Worm (Caenorhabditis elegans) whole organism, L1 larva: ENCODE data around the gene sur-5.

ENCODE experiments used
- C04F5.9 ChIP-seq: sonication (generic microtip); optimal IDR thresholded peaks from 2 replicates; lab custom pipeline; 2016; ENCODE audit warnings: missing genetic modification characterization, missing compliant biosample characterization
- C16A3.4 ChIP-seq: fragments of 150-350 bp; optimal IDR thresholded peaks from 2 replicates; lab custom pipeline; 2014; ENCODE audit warnings: missing biosample characterization, missing genetic modification characterization
- C34B4.2 ChIP-seq: sonication (generic microtip); optimal IDR thresholded peaks from 2 replicates; lab custom pipeline; 2017; ENCODE audit warnings: mild to moderate bottlenecking, missing genetic modification characterization, missing compliant biosample characterization
- Y116A8C.19 ChIP-seq: sonication (generic microtip); optimal IDR thresholded peaks from 2 replicates; lab custom pipeline; 2016; ENCODE audit warnings: missing compliant biosample characterization, missing genetic modification characterization, borderline replicate concordance
- ama-1 ChIP-seq: fragments of 150-350 bp; optimal IDR thresholded peaks from 2 replicates; lab custom pipeline; 2014
- ceh-63 ChIP-seq: fragments of 200-800 bp; sonication (Bioruptor generic); optimal IDR thresholded peaks from 2 replicates; lab custom pipeline; 2018; ENCODE audit warnings: mild to moderate bottlenecking, missing genetic modification characterization, missing compliant biosample characterization
- ceh-8 ChIP-seq: fragments of 200-800 bp; sonication (Bioruptor generic); optimal IDR thresholded peaks from 2 replicates; lab custom pipeline; 2018; ENCODE audit warnings: mild to moderate bottlenecking, missing genetic modification characterization, moderate library complexity, missing compliant biosample characterization
- ceh-82 ChIP-seq, 3 experiments: fragments of 150-350 bp in 1 of 3; sonication (generic microtip) in 2 of 3; optimal IDR thresholded peaks; 2 replicates each; lab custom pipeline; 2014 to 2017; ENCODE audit warnings: missing biosample characterization in 3 of 3, missing genetic modification characterization in 3 of 3
- dpl-1 ChIP-seq, 3 experiments: fragments of 150-350 bp in 2 of 3; sonication (generic microtip) in 1 of 3; optimal IDR thresholded peaks; 2 replicates each; lab custom pipeline; 2014 to 2017; ENCODE audit warnings: missing biosample characterization in 3 of 3, missing genetic modification characterization in 3 of 3, missing genetic modification reagents in 3 of 3
- efl-1 ChIP-seq, 4 experiments: fragments of 150-350 bp; optimal IDR thresholded peaks in 3 of 4; peaks in 1 of 4; 1 replicate in 1 of 4; 2 replicates in 3 of 4; lab custom pipeline; 2014; ENCODE audit warnings: missing biosample characterization in 2 of 4, missing genetic modification characterization in 2 of 4, missing genetic modification reagents in 2 of 4
- egl-13 ChIP-seq: sonication (generic microtip); optimal IDR thresholded peaks from 2 replicates; lab custom pipeline; 2016; ENCODE audit warnings: missing genotype, missing genetic modification reagents, missing genetic modification characterization, missing compliant biosample characterization
- egl-27 ChIP-seq, 2 experiments: fragments of 150-350 bp in 1 of 2; sonication (generic microtip); optimal IDR thresholded peaks; 3 replicates each; lab custom pipeline; 2017 to 2018; ENCODE audit warnings: missing biosample characterization in 2 of 2, missing genetic modification characterization in 2 of 2, missing genetic modification reagents in 2 of 2
- elt-2 ChIP-seq: sonication (generic microtip); optimal IDR thresholded peaks from 2 replicates; lab custom pipeline; 2016; ENCODE audit warnings: missing genetic modification characterization, mild to moderate bottlenecking, inconsistent platforms, missing compliant biosample characterization, missing genetic modification reagents
- fkh-10 ChIP-seq: sonication (generic microtip); optimal IDR thresholded peaks from 2 replicates; lab custom pipeline; 2017; ENCODE audit warnings: missing biosample characterization, missing genetic modification reagents, missing genetic modification characterization
- fkh-8 ChIP-seq: sonication (generic microtip); optimal IDR thresholded peaks from 2 replicates; lab custom pipeline; 2016; ENCODE audit warnings: mild to moderate bottlenecking, missing genetic modification characterization, missing compliant biosample characterization
- hlh-17 ChIP-seq: fragments of 200-800 bp; sonication (Bioruptor generic); optimal IDR thresholded peaks from 2 replicates; lab custom pipeline; 2018; ENCODE audit warnings: missing genetic modification characterization, mild to moderate bottlenecking, missing compliant biosample characterization, moderate library complexity, borderline replicate concordance
- hpl-2 ChIP-seq: fragments of 150-350 bp; optimal IDR thresholded peaks from 2 replicates; lab custom pipeline; 2014; ENCODE audit warnings: missing biosample characterization, missing genetic modification reagents, missing genetic modification characterization
- irx-1 ChIP-seq: sonication (generic microtip); optimal IDR thresholded peaks from 2 replicates; lab custom pipeline; 2016; ENCODE audit warnings: missing genetic modification characterization, missing compliant biosample characterization
- jun-1 ChIP-seq: fragments of 150-350 bp; optimal IDR thresholded peaks from 2 replicates; lab custom pipeline; 2014; ENCODE audit warnings: missing biosample characterization, missing genetic modification reagents, missing genetic modification characterization
- lin-13 ChIP-seq: fragments of 150-350 bp; optimal IDR thresholded peaks from 2 replicates; lab custom pipeline; 2014; ENCODE audit warnings: missing biosample characterization, missing genetic modification reagents, missing genetic modification characterization
- lin-14 ChIP-seq: fragments of 200-800 bp; sonication (Bioruptor generic); optimal IDR thresholded peaks from 2 replicates; lab custom pipeline; 2018; ENCODE audit warnings: mild to moderate bottlenecking, missing genetic modification characterization, moderate library complexity, missing compliant biosample characterization
- lin-15B ChIP-seq: fragments of 150-350 bp; sonication (generic microtip); optimal IDR thresholded peaks from 3 replicates; lab custom pipeline; 2014; ENCODE audit warnings: missing biosample characterization, missing genetic modification characterization
- lin-35 ChIP-seq, 2 experiments: fragments of 150-350 bp; optimal IDR thresholded peaks; 2 replicates each; lab custom pipeline; 2014; ENCODE audit warnings: missing biosample characterization in 2 of 2, missing genetic modification characterization in 2 of 2, missing genetic modification reagents in 2 of 2
- lsy-2 ChIP-seq, 2 experiments: fragments of 150-350 bp; optimal IDR thresholded peaks; 2 replicates each; lab custom pipeline; 2014; ENCODE audit warnings: missing biosample characterization in 2 of 2, missing genetic modification characterization in 2 of 2
- mdl-1 ChIP-seq, 2 experiments: fragments of 150-350 bp; optimal IDR thresholded peaks; 2 replicates each; lab custom pipeline; 2014 to 2017; ENCODE audit warnings: missing biosample characterization in 2 of 2, missing genetic modification characterization in 2 of 2, inconsistent platforms in 1 of 2
- mef-2 ChIP-seq: fragments of 150-350 bp; optimal IDR thresholded peaks from 2 replicates; lab custom pipeline; 2014; ENCODE audit warnings: missing biosample characterization, missing genetic modification characterization
- nhr-11 ChIP-seq: fragments of 150-350 bp; optimal IDR thresholded peaks from 2 replicates; lab custom pipeline; 2014; ENCODE audit warnings: missing biosample characterization, missing genetic modification characterization
- nhr-19 ChIP-seq: fragments of 200-800 bp; sonication (Bioruptor generic); conservative IDR thresholded peaks from 2 replicates; pipeline ENCODE4 v1.3.6; 2022; ENCODE audit warnings: missing genetic modification characterization, missing compliant biosample characterization
- nhr-20 ChIP-seq: sonication (generic microtip); optimal IDR thresholded peaks from 2 replicates; lab custom pipeline; 2016; ENCODE audit warnings: mild to moderate bottlenecking, missing genetic modification characterization, missing compliant biosample characterization
- nhr-47 ChIP-seq: sonication (generic microtip); optimal IDR thresholded peaks from 2 replicates; lab custom pipeline; 2016; ENCODE audit warnings: mild to moderate bottlenecking, missing genetic modification characterization, moderate library complexity, missing compliant biosample characterization
- nhr-77 ChIP-seq: fragments of 150-350 bp; optimal IDR thresholded peaks from 2 replicates; lab custom pipeline; 2014; ENCODE audit warnings: missing biosample characterization, missing genetic modification characterization
- nhr-84 ChIP-seq: sonication (generic microtip); optimal IDR thresholded peaks from 2 replicates; lab custom pipeline; 2017; ENCODE audit warnings: missing biosample characterization, missing genetic modification characterization
- nhr-90 ChIP-seq: sonication (generic microtip); optimal IDR thresholded peaks from 2 replicates; lab custom pipeline; 2016; ENCODE audit warnings: mild to moderate bottlenecking, missing genetic modification characterization, missing compliant biosample characterization; ENCODE audit not compliant: poor library complexity
- pax-3 ChIP-seq: fragments of 200-800 bp; sonication (Bioruptor generic); optimal IDR thresholded peaks from 2 replicates; lab custom pipeline; 2018; ENCODE audit warnings: mild to moderate bottlenecking, missing genetic modification characterization, moderate library complexity, missing compliant biosample characterization
- pqm-1 ChIP-seq: sonication (generic microtip); optimal IDR thresholded peaks from 3 replicates; lab custom pipeline; 2017; ENCODE audit warnings: missing biosample characterization, missing genetic modification characterization
- rnt-1 ChIP-seq: sonication (generic microtip); optimal IDR thresholded peaks from 2 replicates; lab custom pipeline; 2016; ENCODE audit warnings: mild to moderate bottlenecking, missing genetic modification characterization, moderate library complexity, missing compliant biosample characterization
- snpc-4 ChIP-seq: fragments of 150-350 bp; optimal IDR thresholded peaks from 2 replicates; lab custom pipeline; 2014; ENCODE audit warnings: missing biosample characterization, missing genetic modification characterization
- snu-23 ChIP-seq: sonication (generic microtip); optimal IDR thresholded peaks from 2 replicates; lab custom pipeline; 2016; ENCODE audit warnings: missing genetic modification characterization, missing compliant biosample characterization
- sptf-1 ChIP-seq: fragments of 150-350 bp; optimal IDR thresholded peaks from 2 replicates; lab custom pipeline; 2014; ENCODE audit warnings: missing biosample characterization, missing genetic modification characterization
- swsn-7 ChIP-seq: sonication (generic microtip); optimal IDR thresholded peaks from 2 replicates; lab custom pipeline; 2016; ENCODE audit warnings: missing genetic modification characterization, missing compliant biosample characterization
- tbx-2 ChIP-seq: sonication (generic microtip); optimal IDR thresholded peaks from 2 replicates; lab custom pipeline; 2016; ENCODE audit warnings: missing genetic modification characterization, missing compliant biosample characterization
- unc-130 ChIP-seq: fragments of 150-350 bp; optimal IDR thresholded peaks from 2 replicates; lab custom pipeline; 2017; ENCODE audit warnings: missing biosample characterization, missing genetic modification characterization, inconsistent platforms
- unc-62 ChIP-seq: fragments of 150-350 bp; optimal IDR thresholded peaks from 2 replicates; lab custom pipeline; 2014; ENCODE audit warnings: missing biosample characterization, missing genetic modification reagents, missing genetic modification characterization
- unc-86 ChIP-seq: sonication (generic microtip); optimal IDR thresholded peaks from 2 replicates; lab custom pipeline; 2016; ENCODE audit warnings: missing genetic modification characterization, missing compliant biosample characterization
- ztf-4 ChIP-seq: fragments of 150-350 bp; optimal IDR thresholded peaks from 2 replicates; lab custom pipeline; 2014; ENCODE audit warnings: missing biosample characterization, missing genetic modification characterization

The sur-5 gene

ce11 chrX:7290859-7291628 lies 14.3 kb downstream of the sur-5 start (continued):
- no peak for TF ChIP-seq unc-62 (GFP tag; lab: Kevin White, UChicago)

ce11 chrX:7289565-7289964 lies 15.8 kb downstream of the sur-5 start:
- TF ChIP-seq pqm-1 (tag; lab: Kevin White, UChicago), result no peak
- no peak for TF ChIP-seq snu-23 (GFP tag; lab: Kevin White, UChicago)
- no peak for TF ChIP-seq ceh-63 (GFP tag; lab: Kevin White, UChicago)
- no peak for TF ChIP-seq jun-1 (tag; lab: Kevin White, UChicago)
- no peak for TF ChIP-seq lsy-2 (tag; optimal IDR thresholded peaks at IDR 0.05; lab: Kevin White, UChicago)
- TF ChIP-seq nhr-11 (tag; lab: Kevin White, UChicago), result no peak
- no peak for TF ChIP-seq unc-130 (tag; lab: Kevin White, UChicago)
- no peak for TF ChIP-seq lin-35 (GFP tag; optimal IDR thresholded peaks at IDR 0.05; lab: Kevin White, UChicago)
- TF ChIP-seq egl-27 (tag; optimal IDR thresholded peaks at IDR 0.05; lab: Kevin White, UChicago), result no peak
- TF ChIP-seq rnt-1 (tag; lab: Kevin White, UChicago), result no peak
- no peak for TF ChIP-seq C04F5.9 (tag; lab: Kevin White, UChicago)
- TF ChIP-seq ztf-4 (tag; lab: Kevin White, UChicago), result no peak
- no peak for TF ChIP-seq lin-13 (GFP tag; lab: Kevin White, UChicago)
- TF ChIP-seq C16A3.4 (tag; lab: Kevin White, UChicago), result no peak
- TF ChIP-seq C34B4.2 (tag; lab: Kevin White, UChicago), result no peak
- TF ChIP-seq lin-15B (tag; lab: Kevin White, UChicago), result no peak
- no peak for TF ChIP-seq hpl-2
- no peak for TF ChIP-seq hlh-17 (GFP tag; lab: Kevin White, UChicago)
- TF ChIP-seq elt-2 (tag; lab: Kevin White, UChicago), result no peak
- TF ChIP-seq dpl-1 (GFP tag; optimal IDR thresholded peaks at IDR 0.05; lab: Kevin White, UChicago), result no peak

- peak; percentile 94 for TF ChIP-seq lin-14
- TF ChIP-seq fkh-10 (GFP tag; lab: Kevin White, UChicago), result peak; percentile 96
- no peak for TF ChIP-seq jun-1 (tag; lab: Kevin White, UChicago)
- peak; percentile 9 for TF ChIP-seq nhr-20 (tag; lab: Kevin White, UChicago)
- TF ChIP-seq ceh-82 (tag; optimal IDR thresholded peaks at IDR 0.05; lab: Kevin White, UChicago), result peak in 1 of 3 experiments; percentile 48
- TF ChIP-seq mef-2, result no peak
- no peak for TF ChIP-seq mdl-1 (tag; optimal IDR thresholded peaks at IDR 0.05; lab: Kevin White, UChicago)
- TF ChIP-seq C34B4.2 (tag; lab: Kevin White, UChicago), result no peak
- TF ChIP-seq swsn-7, result peak; percentile 48
- TF ChIP-seq unc-86 (tag; lab: Kevin White, UChicago), result peak; percentile 76
- TF ChIP-seq snu-23 (GFP tag; lab: Kevin White, UChicago), result peak; percentile 31
- no peak for TF ChIP-seq C04F5.9 (tag; lab: Kevin White, UChicago)
- peak; percentile 59 for TF ChIP-seq nhr-47 (tag; lab: Kevin White, UChicago)
- no peak for TF ChIP-seq nhr-11 (tag; lab: Kevin White, UChicago)
- peak; percentile 16 to 63 for TF ChIP-seq lsy-2 (tag; optimal IDR thresholded peaks at IDR 0.05; lab: Kevin White, UChicago)
- no peak for TF ChIP-seq snpc-4 (tag; lab: Kevin White, UChicago)
- no peak for TF ChIP-seq irx-1
- TF ChIP-seq egl-13 (tag; lab: Kevin White, UChicago), result peak; percentile 63
- TF ChIP-seq C16A3.4 (tag; lab: Kevin White, UChicago), result peak; percentile 1
- TF ChIP-seq pax-3, result no peak
- TF ChIP-seq ceh-8 (GFP tag; lab: Kevin White, UChicago), result no peak
- no peak for TF ChIP-seq hpl-2
- no peak for TF ChIP-seq nhr-19 (GFP tag; lab: Robert Waterston, UW)
- peak; percentile 19 to 21 for TF ChIP-seq efl-1 (optimal IDR thresholded peaks at IDR 0.05; lab: Kevin White, UChicago)
- TF ChIP-seq efl-1 (GFP tag; optimal IDR thresholded peaks at IDR 0.05 in 1 of 2; lab: Kevin White, UChicago), result no peak
- no peak for TF ChIP-seq nhr-90 (tag; lab: Kevin White, UChicago)
- TF ChIP-seq ama-1 (lab: Kevin White, UChicago), result no peak
- TF ChIP-seq nhr-84 (tag; lab: Kevin White, UChicago), result no peak
- TF ChIP-seq fkh-8 (tag; lab: Kevin White, UChicago), result peak; percentile 70
- TF ChIP-seq lin-35 (GFP tag; optimal IDR thresholded peaks at IDR 0.05; lab: Kevin White, UChicago), result peak in 1 of 2 experiments; percentile 4
- TF ChIP-seq nhr-77 (tag; lab: Kevin White, UChicago), result peak; percentile 27
- TF ChIP-seq tbx-2 (tag; lab: Kevin White, UChicago), result peak; percentile 67
- no peak for TF ChIP-seq Y116A8C.19 (tag; lab: Kevin White, UChicago)
- no peak for TF ChIP-seq sptf-1 (tag; lab: Kevin White, UChicago)
Measured at ce11 chrX:7284724-7285184, 20.6 kb downstream of the sur-5 start.
